Fruit fly (Drosophila melanogaster): ENCODE data around the gene CheB98a.
"Not testable (repeated sequence)": the region's sequence is repeated elsewhere in the genome, so short reads cannot be mapped to it uniquely, and the experiment has no call there.

The CheB98a gene

DNA sequence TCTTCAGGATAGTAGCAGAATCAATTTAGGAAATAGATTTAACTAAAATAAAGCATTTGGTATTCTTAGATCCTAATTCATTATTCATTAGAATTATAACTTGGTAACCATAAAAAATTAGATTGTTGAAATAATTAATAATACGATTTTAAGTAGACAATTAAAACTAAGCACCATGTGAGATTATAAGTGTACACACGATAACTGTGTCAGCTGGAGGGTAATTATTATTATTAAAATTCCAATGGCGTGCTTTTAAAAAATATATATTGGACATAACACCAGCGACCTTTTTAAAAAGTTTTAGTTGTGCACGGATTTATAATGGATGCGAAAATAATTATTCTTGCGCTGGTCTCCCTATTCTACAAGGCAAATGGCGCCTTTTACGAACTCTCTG is at the start of gene CheB98a:
Gene CheB98a, plus strand, starts transcription at position 301 of the 400 bp plus-strand sequence.
- TF ChIP-seq Abd-B (GFP tag; optimal IDR thresholded peaks at IDR 0.05) (no peak), tai (GFP tag; optimal IDR thresholded peaks at IDR 0.05) (no peak), ey (GFP tag; optimal IDR thresholded peaks at IDR 0.05) (no peak), jim (GFP tag; optimal IDR thresholded peaks at IDR 0.05) (no peak), Dif (GFP tag; optimal IDR thresholded peaks at IDR 0.05; ENCODE audit: partially characterized antibody) (no peak), usp (GFP tag; optimal IDR thresholded peaks at IDR 0.05) (no peak), foxo (GFP tag; optimal IDR thresholded peaks at IDR 0.05) (no peak), GATAd (GFP tag; optimal IDR thresholded peaks at IDR 0.05) (no peak), Hnf4 (GFP tag; optimal IDR thresholded peaks at IDR 0.05) (no peak), Dfd (GFP tag; optimal IDR thresholded peaks at IDR 0.05) (no peak)

DNA sequence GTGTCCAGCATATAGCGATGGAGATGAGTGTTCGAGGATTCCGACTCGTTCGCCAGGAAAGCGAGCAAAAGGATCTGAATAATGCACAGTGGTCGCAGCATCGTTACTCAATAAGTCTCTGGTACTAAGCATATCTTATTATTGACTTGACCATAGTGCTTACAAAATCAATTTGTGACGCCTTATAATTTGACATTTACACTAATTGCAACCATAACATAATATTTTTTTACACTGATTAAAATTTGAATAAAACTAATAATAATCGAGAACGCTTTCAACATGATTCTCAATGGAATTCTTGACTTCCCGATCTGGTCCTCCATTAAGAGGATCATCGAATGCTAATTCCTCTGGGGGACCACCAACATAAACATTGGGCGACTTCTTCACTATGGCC is 49.6 kb upstream of the CheB98a start, which contains the start of gene CG9997:
Gene CG9997, minus strand, starts transcription at position 101 of the 400 bp plus-strand sequence.
- TF ChIP-seq dl (GFP tag; optimal IDR thresholded peaks at IDR 0.05; ENCODE audit: insufficient read depth in 1 of 2, partially characterized antibody in 2 of 2) (no peak), psq (GFP tag; optimal IDR thresholded peaks at IDR 0.05) (no peak), CG32264 (GFP tag; optimal IDR thresholded peaks at IDR 0.05) (no peak), dsf (GFP tag; optimal IDR thresholded peaks at IDR 0.05; ENCODE audit: borderline replicate concordance) (no peak), CG9705 (GFP tag; optimal IDR thresholded peaks at IDR 0.05) (no peak), N (GFP tag; optimal IDR thresholded peaks at IDR 0.05) (no peak), brk (GFP tag; optimal IDR thresholded peaks at IDR 0.05) (no peak), jim (GFP tag; optimal IDR thresholded peaks at IDR 0.05) (no peak), Jra (GFP tag; optimal IDR thresholded peaks at IDR 0.05) (no peak)

DNA sequence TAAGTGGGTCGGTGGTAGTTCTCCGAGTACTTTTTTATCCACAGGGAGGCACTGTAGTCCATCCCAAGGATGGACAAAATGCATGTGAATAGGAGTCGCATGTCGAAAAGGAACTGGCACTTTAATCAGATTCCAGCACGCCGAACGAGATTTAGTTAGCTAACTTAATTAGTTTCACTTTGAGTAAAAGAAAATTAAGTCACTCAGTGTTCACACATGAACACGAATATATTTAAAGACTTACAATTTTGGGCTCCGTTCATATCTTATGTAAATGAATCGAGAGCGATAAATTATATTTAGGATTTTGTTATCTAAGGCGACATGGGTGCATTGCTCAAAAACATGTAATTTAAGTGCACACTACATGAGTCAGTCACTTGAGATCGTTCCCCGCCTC is 48.4 kb upstream of the CheB98a start, which contains the start of gene aqrs:
Gene aqrs, minus strand, starts transcription at position 101 of the 400 bp plus-strand sequence.
- not testable (repeated sequence) for TF ChIP-seq Dif (GFP tag; optimal IDR thresholded peaks at IDR 0.05; ENCODE audit: partially characterized antibody); CG32264 (GFP tag; optimal IDR thresholded peaks at IDR 0.05); psq (GFP tag; optimal IDR thresholded peaks at IDR 0.05)

DNA sequence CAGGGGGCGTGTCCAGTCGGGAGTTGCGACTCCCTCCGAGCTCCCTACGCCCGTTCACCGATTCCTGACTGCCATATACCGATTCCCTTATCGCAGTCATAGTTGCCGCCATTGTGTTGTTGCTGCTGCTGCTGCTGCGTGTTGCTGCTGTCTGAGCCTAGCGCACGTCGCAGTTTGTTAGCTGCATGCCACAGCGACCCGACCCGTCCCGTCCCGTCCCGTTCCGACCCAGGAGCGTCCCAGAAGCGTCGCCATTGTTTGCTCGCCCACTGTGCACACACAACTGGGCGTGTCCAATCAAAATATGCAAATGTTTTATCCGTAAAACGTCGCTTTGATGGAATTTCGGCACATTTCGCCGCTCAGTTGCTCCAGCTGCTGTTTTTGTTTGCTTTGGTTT is 30.8 kb upstream of the CheB98a start:
- TF ChIP-seq CrebA (GFP tag; optimal IDR thresholded peaks at IDR 0.05; ENCODE audit: borderline replicate concordance) (no peak), sv (GFP tag; optimal IDR thresholded peaks at IDR 0.05) (no peak), Dfd (GFP tag; optimal IDR thresholded peaks at IDR 0.05) (peak; percentile 90), Jra (GFP tag; optimal IDR thresholded peaks at IDR 0.05) (no peak)

DNA sequence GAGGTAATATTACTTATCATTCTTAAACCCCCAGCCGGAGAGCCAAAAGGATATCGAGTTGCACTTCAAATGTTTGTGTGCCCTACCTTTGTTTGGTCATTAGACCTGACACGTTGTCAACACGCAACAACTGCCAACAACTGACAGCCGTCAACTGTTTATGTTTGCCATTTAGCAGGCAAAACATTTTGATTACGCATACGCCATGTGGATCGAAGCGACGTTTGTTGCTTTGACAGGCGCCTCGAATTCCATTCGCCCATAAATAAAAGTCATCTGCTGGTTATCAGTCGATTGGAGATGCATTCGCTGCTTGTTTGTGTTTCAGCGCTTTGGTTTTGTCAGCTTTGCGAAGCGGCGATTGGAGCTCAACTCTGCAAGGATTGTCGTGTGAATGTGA is 17.2 kb upstream of the CheB98a start, which contains the start of gene CG34295:
Gene CG34295, plus strand, starts transcription at position 301 of the 400 bp plus-strand sequence.
- TF ChIP-seq h (GFP tag; optimal IDR thresholded peaks at IDR 0.05): no peak

DNA sequence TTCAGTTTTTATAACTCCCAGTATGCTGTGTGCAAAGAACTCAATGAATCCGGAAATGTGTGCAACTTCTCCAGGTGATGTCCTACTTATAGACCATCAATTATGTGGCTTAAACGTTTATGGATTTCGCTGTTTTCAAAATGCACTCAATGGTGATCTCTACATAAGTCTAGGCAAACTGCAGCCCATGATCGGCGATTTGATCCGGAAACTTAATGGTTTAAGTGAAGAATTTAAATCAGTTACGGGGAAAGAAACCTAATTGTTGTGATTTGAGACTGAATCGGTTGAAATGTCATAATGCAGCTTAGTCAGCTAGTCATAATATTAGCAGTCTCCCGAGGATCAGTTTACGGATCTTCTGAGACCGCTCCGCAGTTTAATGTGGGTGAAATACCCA is 16.3 kb upstream of the CheB98a start, which contains the start of gene intr:
Gene intr, plus strand, starts transcription at position 301 of the 400 bp plus-strand sequence.
- TF ChIP-seq OdsH (GFP tag; optimal IDR thresholded peaks at IDR 0.05): no peak
- TF ChIP-seq CG9705 (GFP tag; optimal IDR thresholded peaks at IDR 0.05): no peak
- no peak for TF ChIP-seq N (GFP tag; optimal IDR thresholded peaks at IDR 0.05)
- no peak for TF ChIP-seq Hr83 (GFP tag; optimal IDR thresholded peaks at IDR 0.05; ENCODE audit: poor library complexity, severe bottlenecking)
- TF ChIP-seq ey (GFP tag; optimal IDR thresholded peaks at IDR 0.05): no peak

DNA sequence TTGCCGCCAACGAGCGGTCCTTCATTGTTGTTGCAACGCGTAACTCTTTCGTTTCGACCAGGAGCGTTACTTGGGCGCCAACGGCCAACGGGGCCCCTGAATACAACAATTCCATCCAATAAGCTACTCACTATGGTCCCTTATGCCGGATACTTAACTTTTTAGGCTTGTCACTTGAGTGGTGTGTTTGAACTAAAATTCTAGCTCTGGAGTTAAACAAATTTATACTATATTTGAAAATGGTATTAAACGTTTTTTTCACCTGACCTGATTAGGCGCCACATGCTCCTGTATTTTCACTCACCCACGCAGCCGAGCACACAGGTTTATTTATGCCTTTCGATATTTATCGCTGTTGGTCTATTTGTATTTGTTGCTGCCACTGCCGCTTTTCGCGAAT is 1.3 kb upstream of the CheB98a start:
- no peak for TF ChIP-seq dsf (GFP tag; optimal IDR thresholded peaks at IDR 0.05; ENCODE audit: borderline replicate concordance)
- peak; percentile 26 for TF ChIP-seq fru (GFP tag; optimal IDR thresholded peaks at IDR 0.05)

Data from whole organism, wandering third instar larva.